Worm (Caenorhabditis elegans): Measurements from ENCODE around the gene emb-8.

DNA sequence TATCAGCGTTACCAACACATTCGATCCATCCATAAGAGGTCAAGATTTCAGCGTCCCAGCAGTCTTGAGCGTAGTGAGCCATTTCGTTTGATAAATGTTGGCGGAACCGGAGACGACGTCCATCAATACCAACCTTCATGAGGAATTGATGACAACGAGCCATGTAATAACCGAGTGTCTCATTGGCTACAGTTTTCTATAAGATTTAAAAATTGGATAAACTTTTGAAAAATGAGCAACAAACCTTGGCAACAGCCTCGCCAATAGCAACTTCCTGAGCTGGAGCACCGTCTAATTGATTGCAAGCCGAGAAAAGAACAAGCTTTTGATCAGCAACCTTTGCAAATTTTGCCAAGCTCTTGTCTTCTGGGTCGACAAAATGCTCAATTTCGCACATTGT, 38.7 kb downstream of the emb-8 start:
- TF ChIP-seq ets-7 (tag; optimal IDR thresholded peaks at IDR 0.05) (no peak), flt-1 (GFP tag; IDR thresholded peaks at IDR 0.05) (no peak), B0310.2 (tag; optimal IDR thresholded peaks at IDR 0.05) (no peak), ceh-36 (tag; optimal IDR thresholded peaks at IDR 0.05) (no peak), aly-1 (tag; optimal IDR thresholded peaks at IDR 0.05) (no peak), ama-1 (optimal IDR thresholded peaks at IDR 0.05) (no peak), hmbx-1 (tag; optimal IDR thresholded peaks at IDR 0.05) (no peak), scrt-1 (GFP tag; IDR thresholded peaks at IDR 0.05) (no peak), hnd-1 (tag; optimal IDR thresholded peaks at IDR 0.05) (no peak)

Measured in whole organism, early embryonic.